Fruit fly (Drosophila melanogaster): Measurements from ENCODE around the gene JhI-21.

The JhI-21 gene

DNA sequence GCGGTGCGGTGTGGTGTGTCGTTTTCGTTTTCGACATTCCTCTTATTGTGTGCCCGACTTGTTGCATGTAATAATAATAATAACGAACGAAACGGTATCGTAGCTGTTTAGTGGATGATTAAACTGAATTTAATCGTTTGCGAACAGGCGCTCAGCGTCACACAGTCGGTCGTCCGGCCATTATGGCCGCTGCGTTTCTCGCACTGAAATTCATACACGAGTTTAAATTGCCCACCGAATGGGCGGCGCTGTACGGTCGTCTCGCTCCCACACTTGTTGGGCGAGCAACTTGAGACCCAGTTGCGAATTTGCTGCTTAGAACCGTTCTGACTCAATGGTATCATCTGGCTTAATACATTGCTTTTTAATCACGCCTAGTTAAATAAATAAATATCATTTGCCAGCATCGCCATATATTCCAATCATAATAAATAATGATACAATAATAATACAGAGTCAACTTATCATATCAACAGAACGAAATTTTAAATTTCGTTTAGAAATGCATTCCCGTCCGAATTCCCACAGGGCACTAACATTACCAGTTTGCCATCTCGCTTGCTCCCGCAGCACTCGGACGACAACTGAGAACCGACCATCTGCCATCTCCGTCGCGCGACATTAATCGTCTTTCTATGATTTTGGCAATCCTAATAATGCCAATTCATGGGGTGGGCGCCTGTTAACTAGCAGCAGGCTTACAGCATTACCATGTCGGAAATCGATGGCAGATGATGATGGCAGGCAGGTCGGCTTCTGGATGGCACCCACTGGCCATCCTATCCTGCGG lies 44.8 kb downstream of the JhI-21 start (continued):
- TF ChIP-seq MTF-1 (GFP tag; optimal IDR thresholded peaks at IDR 0.05; ENCODE audit: borderline replicate concordance) (peak; percentile 52), Antp (GFP tag; optimal IDR thresholded peaks at IDR 0.05) (peak; percentile 38), CG7839 (tag; optimal IDR thresholded peaks at IDR 0.05) (peak; percentile 95), CG17912 (GFP tag; optimal IDR thresholded peaks at IDR 0.05) (no peak), Nf-YB (GFP tag; optimal IDR thresholded peaks at IDR 0.05) (no peak), CG8944 (GFP tag; optimal IDR thresholded peaks at IDR 0.05) (peak; percentile 59), gce (GFP tag; IDR thresholded peaks at IDR 0.05) (no peak), CG2120 (GFP tag; optimal IDR thresholded peaks at IDR 0.05) (peak; percentile 93), CG5953 (GFP tag; IDR thresholded peaks at IDR 0.05) (no peak), phol (tag; optimal IDR thresholded peaks at IDR 0.05) (peak; percentile 91), chif (GFP tag; optimal IDR thresholded peaks at IDR 0.05) (peak; percentile 76 to 78), CG12744 (GFP tag; optimal IDR thresholded peaks at IDR 0.05) (peak; percentile 64), CG15011 (GFP tag; optimal IDR thresholded peaks at IDR 0.05) (peak; percentile 91), D (optimal IDR thresholded peaks at IDR 0.05) (no peak), D (GFP tag; optimal IDR thresholded peaks at IDR 0.05) (peak; percentile 78), Awh (GFP tag; IDR thresholded peaks at IDR 0.05) (no peak), Sox102F (GFP tag; optimal IDR thresholded peaks at IDR 0.05) (peak; percentile 86), caup (GFP tag; optimal IDR thresholded peaks at IDR 0.05; ENCODE audit: severe bottlenecking) (peak; percentile 86), CG15514 (GFP tag; optimal IDR thresholded peaks at IDR 0.05) (peak; percentile 86), CG14050 (GFP tag; IDR thresholded peaks at IDR 0.05) (no peak), Lhr (GFP tag; optimal IDR thresholded peaks at IDR 0.05) (no peak), CG4820 (GFP tag; optimal IDR thresholded peaks at IDR 0.05) (peak; percentile 72), CG10321 (GFP tag; IDR thresholded peaks at IDR 0.05) (no peak), Rx (GFP tag; IDR thresholded peaks at IDR 0.05) (no peak), bab2 (GFP tag; optimal IDR thresholded peaks at IDR 0.05) (peak; percentile 70), Gsc (GFP tag; IDR thresholded peaks at IDR 0.05) (no peak), otp (GFP tag; IDR thresholded peaks at IDR 0.05) (no peak), tio (GFP tag; optimal IDR thresholded peaks at IDR 0.05) (no peak), jumu (GFP tag; optimal IDR thresholded peaks at IDR 0.05) (peak; percentile 47), az2 (GFP tag; optimal IDR thresholded peaks at IDR 0.05) (peak; percentile 88), sqz (GFP tag; optimal IDR thresholded peaks at IDR 0.05) (peak; percentile 59), Ptx1 (GFP tag; IDR thresholded peaks at IDR 0.05) (no peak), Bgb (GFP tag; IDR thresholded peaks at IDR 0.05; ENCODE audit: partially characterized antibody) (no peak), hkb (optimal IDR thresholded peaks at IDR 0.05) (peak; percentile 43), hkb (GFP tag; IDR thresholded peaks at IDR 0.05) (no peak), CG17612 (GFP tag; IDR thresholded peaks at IDR 0.05) (no peak), CG33213 (GFP tag; optimal IDR thresholded peaks at IDR 0.05) (no peak), Asciz (GFP tag; optimal IDR thresholded peaks at IDR 0.05) (peak; percentile 84), CG11085 (GFP tag; IDR thresholded peaks at IDR 0.05) (no peak), Side (GFP tag; optimal IDR thresholded peaks at IDR 0.05) (peak; percentile 29), CG14860 (GFP tag; IDR thresholded peaks at IDR 0.05; ENCODE audit: partially characterized antibody) (no peak), Bdp1 (GFP tag; optimal IDR thresholded peaks at IDR 0.05) (peak; percentile 65), h (optimal IDR thresholded peaks at IDR 0.05) (no peak), Opbp (GFP tag; IDR thresholded peaks at IDR 0.05; ENCODE audit: partially characterized antibody) (no peak), crol (GFP tag; IDR thresholded peaks at IDR 0.05) (no peak), pfk (GFP tag; optimal IDR thresholded peaks at IDR 0.05) (no peak), CG7987 (GFP tag; optimal IDR thresholded peaks at IDR 0.05) (peak; percentile 30), Neu2 (GFP tag; optimal IDR thresholded peaks at IDR 0.05; ENCODE audit: borderline replicate concordance) (no peak), CG9437 (GFP tag; optimal IDR thresholded peaks at IDR 0.05) (peak; percentile 85), CG15696 (tag; optimal IDR thresholded peaks at IDR 0.05) (peak; percentile 94)
